Fruit fly (Drosophila melanogaster): ENCODE results near the gene ttm2.

Gene ttm2

DNA sequence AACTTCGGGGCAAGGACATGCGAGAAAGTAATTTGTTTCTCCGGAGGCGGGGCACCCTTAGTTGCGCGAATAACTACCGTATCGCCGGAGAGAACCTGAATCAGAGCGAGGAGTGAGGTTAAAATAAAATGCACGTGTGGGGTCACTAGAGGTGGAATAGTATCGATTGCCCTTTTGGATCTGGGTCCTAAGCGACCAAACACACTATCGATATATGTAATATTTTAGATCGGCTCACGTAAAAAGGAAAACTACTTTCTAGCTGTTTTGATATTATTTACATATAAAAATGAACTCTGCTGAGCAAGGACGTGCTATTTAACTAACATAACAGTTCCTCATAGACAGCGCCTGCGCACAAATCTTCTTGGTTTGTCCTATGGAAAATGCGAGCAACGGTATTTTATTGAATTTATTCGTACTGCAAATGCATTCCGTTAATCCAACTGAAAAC lies 12.2 kb upstream of the ttm2 start (continued):
- TF ChIP-seq dati (GFP tag; IDR thresholded peaks at IDR 0.05): no peak
- TF ChIP-seq Jarid2 (GFP tag; optimal IDR thresholded peaks at IDR 0.05): no peak
- TF ChIP-seq CG4617 (GFP tag; optimal IDR thresholded peaks at IDR 0.05; ENCODE audit: borderline replicate concordance): no peak
- no peak for TF ChIP-seq Sox100B (GFP tag; optimal IDR thresholded peaks at IDR 0.05)
- TF ChIP-seq bbx (GFP tag; IDR thresholded peaks at IDR 0.05; ENCODE audit: partially characterized antibody): peak; percentile 92
- no peak for TF ChIP-seq CG2712 (tag; optimal IDR thresholded peaks at IDR 0.05)
- peak; percentile 78; the same call in 1 of the 2 replicates for TF ChIP-seq CG42726 (GFP tag; IDR thresholded peaks at IDR 0.05; ENCODE audit: partially characterized antibody)
- TF ChIP-seq CG10267 (tag; optimal IDR thresholded peaks at IDR 0.05): no peak
- TF ChIP-seq Camta (GFP tag; optimal IDR thresholded peaks at IDR 0.05): no peak
- TF ChIP-seq psq (GFP tag; optimal IDR thresholded peaks at IDR 0.05): no peak
- TF ChIP-seq CG2116 (GFP tag; optimal IDR thresholded peaks at IDR 0.05): peak; percentile 62
- no peak for TF ChIP-seq Dp (GFP tag; optimal IDR thresholded peaks at IDR 0.05)
- TF ChIP-seq CG8281 (tag; optimal IDR thresholded peaks at IDR 0.05): no peak
- TF ChIP-seq Usf (GFP tag; optimal IDR thresholded peaks at IDR 0.05): no peak
- TF ChIP-seq slbo (GFP tag; IDR thresholded peaks at IDR 0.05): no peak
- peak; percentile 70 for TF ChIP-seq ewg (GFP tag; optimal IDR thresholded peaks at IDR 0.05)
- peak; percentile 1 for TF ChIP-seq CG12391 (tag; optimal IDR thresholded peaks at IDR 0.05)
- no peak for TF ChIP-seq CG13624 (GFP tag; optimal IDR thresholded peaks at IDR 0.05)
- no peak for TF ChIP-seq Fer1 (GFP tag; optimal IDR thresholded peaks at IDR 0.05)
- no peak for TF ChIP-seq CG4820 (GFP tag; optimal IDR thresholded peaks at IDR 0.05)
- no peak for TF ChIP-seq CG1602 (GFP tag; optimal IDR thresholded peaks at IDR 0.05)
- no peak for TF ChIP-seq aop (GFP tag; IDR thresholded peaks at IDR 0.05)
- TF ChIP-seq Dbx (GFP tag; IDR thresholded peaks at IDR 0.05): peak; percentile 47; the same call in 1 of the 3 replicates
- no peak for TF ChIP-seq CG1647 (GFP tag; optimal IDR thresholded peaks at IDR 0.05)
- no peak for TF ChIP-seq Kr (GFP tag; optimal IDR thresholded peaks at IDR 0.05)
- TF ChIP-seq Deaf1 (tag; optimal IDR thresholded peaks at IDR 0.05): no peak
- peak; percentile 87 for TF ChIP-seq nerfin-1 (tag; optimal IDR thresholded peaks at IDR 0.05)
- no peak for TF ChIP-seq Meics (GFP tag; optimal IDR thresholded peaks at IDR 0.05)
- peak in 1 of 2 experiments; percentile 63 for TF ChIP-seq Pdp1 (GFP tag; optimal IDR thresholded peaks at IDR 0.05)
- no peak for TF ChIP-seq Tbp (GFP tag; optimal IDR thresholded peaks at IDR 0.05)
- no peak for TF ChIP-seq crc (GFP tag; optimal IDR thresholded peaks at IDR 0.05)
- no peak for TF ChIP-seq Hr39 (optimal IDR thresholded peaks at IDR 0.05)
- no peak for TF ChIP-seq Hmx (GFP tag; optimal IDR thresholded peaks at IDR 0.05)
- TF ChIP-seq ase (GFP tag; IDR thresholded peaks at IDR 0.05): no peak
- TF ChIP-seq CG10274 (GFP tag; optimal IDR thresholded peaks at IDR 0.05): no peak
- TF ChIP-seq CG11085 (GFP tag; IDR thresholded peaks at IDR 0.05): no peak
- no peak for TF ChIP-seq cas (GFP tag; IDR thresholded peaks at IDR 0.05)
- no peak for TF ChIP-seq gfzf (GFP tag; optimal IDR thresholded peaks at IDR 0.05)
- TF ChIP-seq emc (GFP tag; optimal IDR thresholded peaks at IDR 0.05): no peak
- TF ChIP-seq ac (GFP tag; optimal IDR thresholded peaks at IDR 0.05): no peak
- peak; percentile 28 for TF ChIP-seq CG14710 (tag; optimal IDR thresholded peaks at IDR 0.05)
- no peak for TF ChIP-seq CG3995 (GFP tag; optimal IDR thresholded peaks at IDR 0.05)
- no peak for TF ChIP-seq CG11456 (GFP tag; IDR thresholded peaks at IDR 0.05)
- no peak for TF ChIP-seq CG12942 (GFP tag; optimal IDR thresholded peaks at IDR 0.05)
- TF ChIP-seq zen (tag; optimal IDR thresholded peaks at IDR 0.05): no peak
- no peak for TF ChIP-seq fd96Cb (tag; optimal IDR thresholded peaks at IDR 0.05)
- TF ChIP-seq CG3407 (GFP tag; optimal IDR thresholded peaks at IDR 0.05): no peak
- no peak for TF ChIP-seq CG17361 (GFP tag; IDR thresholded peaks at IDR 0.05)
- no peak for TF ChIP-seq CG17328 (GFP tag; IDR thresholded peaks at IDR 0.05)
- no peak for TF ChIP-seq Hmr (GFP tag; optimal IDR thresholded peaks at IDR 0.05)
- no peak for TF ChIP-seq CG7987 (GFP tag; optimal IDR thresholded peaks at IDR 0.05)
- no peak for TF ChIP-seq CG11695 (GFP tag; IDR thresholded peaks at IDR 0.05)
